Worm (Caenorhabditis elegans): ENCODE data around the gene Y73B6BL.37.

DNA sequence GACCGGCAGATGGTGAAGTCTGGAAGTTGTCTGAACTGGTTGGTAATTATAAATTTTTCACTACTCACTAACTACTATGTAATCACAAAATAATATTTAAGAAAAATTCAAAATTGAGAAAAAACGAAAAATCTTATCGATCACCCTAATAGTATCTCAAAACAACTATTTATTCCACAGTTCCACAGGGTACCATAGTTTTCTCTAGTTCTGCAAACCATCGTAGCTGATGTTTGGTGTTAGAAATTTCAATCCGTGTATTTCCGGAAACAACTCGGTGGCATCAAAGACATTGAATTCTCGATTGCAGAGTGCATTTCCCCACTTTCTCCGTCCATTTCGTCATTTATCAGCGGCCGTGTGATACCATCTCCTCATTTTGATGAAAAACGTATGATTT lies 45.5 kb upstream of the Y73B6BL.37 start, which contains the start of gene Y73B6BL.31:
- TF ChIP-seq nhr-237 (tag; optimal IDR thresholded peaks at IDR 0.05) (no peak), Y75B8A.6 (GFP tag; IDR thresholded peaks at IDR 0.05) (no peak), unc-62 (GFP tag; optimal IDR thresholded peaks at IDR 0.05 in 1 of 2) (no peak), unc-62 (tag; optimal IDR thresholded peaks at IDR 0.05) (no peak), daf-8 (GFP tag; IDR thresholded peaks at IDR 0.05) (no peak), nhr-28 (tag; optimal IDR thresholded peaks at IDR 0.05) (no peak), ztf-11 (tag; optimal IDR thresholded peaks at IDR 0.05) (no peak), madf-5 (GFP tag; IDR thresholded peaks at IDR 0.05) (no peak), pha-4 (GFP tag; IDR thresholded peaks at IDR 0.05) (no peak), pha-4 (tag; optimal IDR thresholded peaks at IDR 0.05) (no peak), lir-3 (tag; optimal IDR thresholded peaks at IDR 0.05) (no peak), nhr-6 (tag; optimal IDR thresholded peaks at IDR 0.05) (no peak), unc-39 (tag; optimal IDR thresholded peaks at IDR 0.05) (no peak), fos-1 (tag; optimal IDR thresholded peaks at IDR 0.05) (no peak), ama-1 (optimal IDR thresholded peaks at IDR 0.05) (no peak), lsy-2 (tag; optimal IDR thresholded peaks at IDR 0.05) (no peak)
